Fruit fly (Drosophila melanogaster) whole organism, adult: ENCODE results near the gene CG8560.
A peak's percentile ranks its signal among the peaks of the same experiment; 100 is the strongest.

Experiments used
- CG11617 ChIP-seq: fragments of 200-800 bp; sonication (Bioruptor generic); optimal IDR thresholded peaks from 2 replicates; lab custom pipeline; 2017; ENCODE audit warnings: mild to moderate bottlenecking, missing biosample characterization, missing genetic modification reagents, missing genetic modification characterization
- CG12768 ChIP-seq: fragments of 200-800 bp; sonication (Bioruptor generic); optimal IDR thresholded peaks from 2 replicates; lab custom pipeline; 2017; ENCODE audit warnings: missing biosample characterization, missing genetic modification characterization, mild to moderate bottlenecking, moderate library complexity, missing genetic modification reagents
- CG14711 ChIP-seq: fragments of 200-800 bp; sonication (Bioruptor generic); optimal IDR thresholded peaks from 2 replicates; lab custom pipeline; 2018; ENCODE audit warnings: missing biosample characterization, mild to moderate bottlenecking, missing genetic modification characterization, moderate library complexity
- CG1620 ChIP-seq: fragments of 200-800 bp; sonication (Bioruptor generic); optimal IDR thresholded peaks from 2 replicates; lab custom pipeline; 2016; ENCODE audit warnings: missing biosample characterization, missing genetic modification characterization
- CG33017 ChIP-seq: fragments of 200-800 bp; sonication (Bioruptor generic); optimal IDR thresholded peaks from 2 replicates; lab custom pipeline; 2018; ENCODE audit warnings: missing biosample characterization, mild to moderate bottlenecking, missing genetic modification characterization, moderate library complexity
- CG5204 ChIP-seq: fragments of 200-800 bp; sonication (Bioruptor generic); optimal IDR thresholded peaks from 2 replicates; lab custom pipeline; 2016; ENCODE audit warnings: missing biosample characterization, missing genetic modification characterization
- CG7045 ChIP-seq: fragments of 200-800 bp; sonication (Bioruptor generic); optimal IDR thresholded peaks from 2 replicates; lab custom pipeline; 2017; ENCODE audit warnings: missing biosample characterization, mild to moderate bottlenecking, missing genetic modification characterization
- CG7101 ChIP-seq: fragments of 200-800 bp; sonication (Bioruptor generic); optimal IDR thresholded peaks from 2 replicates; lab custom pipeline; 2018; ENCODE audit warnings: missing biosample characterization, mild to moderate bottlenecking, missing genetic modification characterization, moderate library complexity
- Clk ChIP-seq: fragments of 200-800 bp; sonication (Bioruptor generic); optimal IDR thresholded peaks from 2 replicates; lab custom pipeline; 2017; ENCODE audit warnings: missing biosample characterization, missing genetic modification characterization
- Crg-1 ChIP-seq: fragments of 200-800 bp; sonication (Bioruptor generic); optimal IDR thresholded peaks from 2 replicates; lab custom pipeline; 2016; ENCODE audit warnings: missing biosample characterization, missing genetic modification characterization
- Hr96 ChIP-seq: fragments of 200-800 bp; sonication (Bioruptor generic); optimal IDR thresholded peaks from 2 replicates; lab custom pipeline; 2016; ENCODE audit warnings: missing biosample characterization, missing genetic modification characterization
- Mnt ChIP-seq: fragments of 200-800 bp; sonication (Bioruptor generic); optimal IDR thresholded peaks from 2 replicates; lab custom pipeline; 2016; ENCODE audit warnings: missing biosample characterization, mild to moderate bottlenecking, missing genetic modification characterization
- bab1 ChIP-seq: fragments of 200-800 bp; sonication (Bioruptor generic); optimal IDR thresholded peaks from 3 replicates; lab custom pipeline; 2019; ENCODE audit warnings: missing biosample characterization, mild to moderate bottlenecking, missing genetic modification characterization, moderate library complexity
- cic ChIP-seq: fragments of 200-800 bp; sonication (Bioruptor generic); optimal IDR thresholded peaks from 2 replicates; lab custom pipeline; 2017; ENCODE audit warnings: missing biosample characterization, mild to moderate bottlenecking, missing genetic modification characterization, moderate library complexity
- cnc ChIP-seq, 2 experiments: fragments of >200 bp; optimal IDR thresholded peaks; 2 replicates each; lab custom pipeline; 2017
- kay ChIP-seq: fragments of 200-800 bp; sonication (Bioruptor generic); peaks from one replicate; lab custom pipeline; 2016; ENCODE audit warnings: missing biosample characterization, missing genetic modification characterization, borderline replicate concordance
- ovo ChIP-seq: fragments of 200-800 bp; sonication (Bioruptor generic); optimal IDR thresholded peaks from 2 replicates; lab custom pipeline; 2016; ENCODE audit warnings: missing biosample characterization, missing genetic modification characterization
- pad ChIP-seq: fragments of 200-800 bp; sonication (Bioruptor generic); optimal IDR thresholded peaks from 3 replicates; lab custom pipeline; 2017; ENCODE audit warnings: missing biosample characterization, missing genetic modification characterization, mild to moderate bottlenecking, moderate library complexity, missing genetic modification reagents
- tj ChIP-seq: fragments of 200-800 bp; sonication (Bioruptor generic); optimal IDR thresholded peaks from 3 replicates; lab custom pipeline; 2017; ENCODE audit warnings: missing biosample characterization, mild to moderate bottlenecking, missing genetic modification characterization, moderate library complexity
- toe ChIP-seq: fragments of 200-800 bp; sonication (Bioruptor generic); optimal IDR thresholded peaks from 2 replicates; lab custom pipeline; 2016; ENCODE audit warnings: missing biosample characterization, missing genetic modification characterization

The CG8560 gene

dm6 chr3L:7434715-7435653 is 31.0 kb upstream of the CG8560 start, which contains the start of gene Rac2:
Gene Rac2 (minus strand): TSS chr3L:7435190.
- no peak for TF ChIP-seq cnc (optimal IDR thresholded peaks at IDR 0.05; lab: Kevin White, UChicago)
- peak; percentile 46 for TF ChIP-seq bab1 (GFP tag; lab: Kevin White, UChicago)
- TF ChIP-seq CG7045, result no peak
- peak; percentile 34 for TF ChIP-seq CG11617 (GFP tag; lab: Kevin White, UChicago)
- peak; percentile 75 for TF ChIP-seq tj (GFP tag; lab: Kevin White, UChicago)
- TF ChIP-seq Hr96, result peak; percentile 48
- peak; percentile 17 for TF ChIP-seq toe (GFP tag; lab: Kevin White, UChicago)
- TF ChIP-seq Crg-1, result no peak
- peak; percentile 46 for TF ChIP-seq Mnt (GFP tag; lab: Kevin White, UChicago)
- peak; percentile 65 for TF ChIP-seq cic (GFP tag; lab: Kevin White, UChicago)
- peak; percentile 11 for TF ChIP-seq Clk
- TF ChIP-seq CG7101 (tag; lab: Kevin White, UChicago), result peak; percentile 41
- no peak for TF ChIP-seq CG1620 (GFP tag; lab: Kevin White, UChicago)
- no peak for TF ChIP-seq CG33017 (tag; lab: Kevin White, UChicago)
- TF ChIP-seq pad (GFP tag; lab: Kevin White, UChicago), result peak; percentile 29
- TF ChIP-seq CG14711 (tag; lab: Kevin White, UChicago), result peak; percentile 19
- peak; percentile 100 for TF ChIP-seq kay (GFP tag; lab: Kevin White, UChicago)
- TF ChIP-seq CG5204 (GFP tag; lab: Kevin White, UChicago), result no peak
- peak; percentile 4 for TF ChIP-seq CG12768 (GFP tag; lab: Kevin White, UChicago)

DNA sequence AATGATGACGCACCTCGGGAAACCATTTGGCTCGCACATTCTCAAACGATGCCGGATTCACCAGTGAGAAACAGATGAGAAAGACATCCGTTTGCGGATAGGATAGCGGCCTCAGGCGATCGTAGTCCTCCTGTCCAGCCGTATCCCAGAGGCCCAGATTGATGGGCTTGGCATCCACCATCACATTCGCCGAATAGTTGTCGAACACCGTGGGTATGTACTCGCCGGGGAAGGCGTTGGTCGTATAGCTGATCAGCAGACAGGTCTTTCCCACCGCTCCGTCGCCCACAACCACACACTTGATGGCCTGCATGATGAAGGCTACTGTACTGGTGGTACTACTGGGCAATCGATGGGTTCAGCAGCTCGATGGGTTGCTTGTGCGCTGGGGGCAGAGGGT is 30.2 kb upstream of the CG8560 start:
- no peak for TF ChIP-seq toe (GFP tag; lab: Kevin White, UChicago)
- no peak for TF ChIP-seq Mnt (GFP tag; lab: Kevin White, UChicago)
- no peak for TF ChIP-seq Hr96
- TF ChIP-seq CG5204 (GFP tag; lab: Kevin White, UChicago), result no peak
- TF ChIP-seq pad (GFP tag; lab: Kevin White, UChicago), result no peak
- TF ChIP-seq cic (GFP tag; lab: Kevin White, UChicago), result no peak
- TF ChIP-seq bab1 (GFP tag; lab: Kevin White, UChicago), result no peak
- no peak for TF ChIP-seq CG12768 (GFP tag; lab: Kevin White, UChicago)
- no peak for TF ChIP-seq CG1620 (GFP tag; lab: Kevin White, UChicago)

DNA sequence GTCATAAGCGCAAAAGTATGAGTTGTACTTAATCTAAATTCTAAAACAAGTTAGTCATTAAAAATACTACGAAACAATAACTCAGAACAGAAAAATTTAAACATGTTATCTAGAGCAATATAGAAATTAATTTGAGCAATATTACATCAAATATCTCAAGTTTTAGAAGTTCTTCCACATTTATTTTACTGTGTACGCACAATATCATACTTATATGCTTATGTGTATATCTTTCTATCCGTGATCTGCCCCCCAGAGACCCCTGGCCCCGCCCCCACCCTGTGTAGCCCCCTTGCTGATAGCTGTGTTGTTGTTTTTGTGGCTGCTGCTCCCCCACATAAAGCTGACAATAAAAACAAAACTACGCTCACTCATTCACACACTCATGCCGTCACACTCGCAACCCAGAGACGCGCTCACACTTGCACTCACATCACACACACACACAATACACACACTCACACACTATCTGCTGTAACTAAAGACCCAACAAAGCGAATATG is 29.4 kb upstream of the CG8560 start:
- peak; percentile 71 for TF ChIP-seq cic (GFP tag; lab: Kevin White, UChicago)
- TF ChIP-seq tj (GFP tag; lab: Kevin White, UChicago), result peak; percentile 46
- no peak for TF ChIP-seq Crg-1
- no peak for TF ChIP-seq bab1 (GFP tag; lab: Kevin White, UChicago)
- no peak for TF ChIP-seq ovo (GFP tag; lab: Kevin White, UChicago)
- no peak for TF ChIP-seq CG1620 (GFP tag; lab: Kevin White, UChicago)

DNA sequence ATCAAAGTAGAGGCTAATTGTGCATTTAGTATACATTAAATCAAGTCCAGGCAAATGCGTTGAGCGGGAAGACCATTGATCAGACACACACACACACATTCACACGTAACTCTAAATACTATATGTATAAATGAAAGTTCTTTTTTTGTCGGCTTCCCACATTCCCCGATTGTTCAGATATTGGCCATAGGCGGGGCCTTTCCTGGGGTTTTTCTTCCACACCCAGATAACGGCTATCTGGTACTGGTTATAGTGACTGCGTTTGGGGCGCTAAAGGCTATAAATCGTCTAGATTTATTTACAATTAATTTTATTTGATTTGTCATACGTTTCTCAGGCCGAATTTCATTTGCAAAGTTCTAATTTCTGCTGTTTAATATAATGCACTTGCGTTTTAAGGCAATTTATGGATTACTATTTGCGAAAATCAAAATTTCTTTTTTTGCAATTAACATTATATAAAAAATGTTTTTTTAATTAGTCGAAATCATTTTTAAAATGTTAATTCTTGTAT is 28.9 kb upstream of the CG8560 start:
- TF ChIP-seq Mnt (GFP tag; lab: Kevin White, UChicago), result no peak
- peak; percentile 62 for TF ChIP-seq kay (GFP tag; lab: Kevin White, UChicago)

DNA sequence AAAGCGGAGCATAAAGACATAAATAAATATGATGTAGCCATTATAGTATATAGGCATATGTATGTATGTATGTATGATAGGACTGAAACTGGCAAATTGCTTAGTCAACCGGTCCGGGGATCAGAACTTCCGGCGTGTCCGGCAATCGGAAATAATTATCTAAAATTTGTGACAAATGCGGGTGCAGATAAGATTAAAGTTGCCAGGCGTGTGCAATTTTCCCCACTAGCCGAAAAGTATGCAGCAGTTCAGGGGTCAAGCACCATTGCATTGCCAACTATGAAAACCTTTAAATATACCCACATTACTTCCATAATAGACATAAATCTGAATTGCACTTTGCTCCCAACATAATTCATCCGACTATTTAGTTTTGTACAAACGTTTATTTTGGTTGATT is 28.3 kb upstream of the CG8560 start:
- TF ChIP-seq toe (GFP tag; lab: Kevin White, UChicago) (no peak), cnc (optimal IDR thresholded peaks at IDR 0.05; lab: Kevin White, UChicago) (no peak), CG7101 (tag; lab: Kevin White, UChicago) (no peak)

DNA sequence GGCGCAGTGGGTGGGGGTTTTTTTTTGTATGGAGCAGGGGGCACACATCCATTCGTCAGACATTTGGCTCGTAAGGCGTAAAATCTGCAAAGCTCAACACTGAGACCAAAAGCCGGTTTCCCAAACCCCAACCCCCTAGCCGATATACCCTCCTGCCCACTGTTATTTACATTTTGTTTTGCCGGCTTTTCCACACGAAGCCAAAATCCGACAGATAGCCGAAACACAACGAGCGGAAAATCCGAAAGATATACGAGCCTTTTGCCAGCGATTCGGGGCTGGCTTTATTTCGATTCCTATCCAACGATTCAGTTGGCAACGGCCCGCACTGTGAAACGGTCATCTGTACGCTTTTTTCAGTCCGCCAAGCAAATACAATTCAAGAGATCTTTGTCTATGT is 19.5 kb upstream of the CG8560 start, which contains the start of gene CG42458:
TSS of gene CG42458 (plus strand) at position 311 of the 400 bp plus-strand sequence.
- TF ChIP-seq kay (GFP tag; lab: Kevin White, UChicago) (peak; percentile 68), ovo (GFP tag; lab: Kevin White, UChicago) (no peak)

DNA sequence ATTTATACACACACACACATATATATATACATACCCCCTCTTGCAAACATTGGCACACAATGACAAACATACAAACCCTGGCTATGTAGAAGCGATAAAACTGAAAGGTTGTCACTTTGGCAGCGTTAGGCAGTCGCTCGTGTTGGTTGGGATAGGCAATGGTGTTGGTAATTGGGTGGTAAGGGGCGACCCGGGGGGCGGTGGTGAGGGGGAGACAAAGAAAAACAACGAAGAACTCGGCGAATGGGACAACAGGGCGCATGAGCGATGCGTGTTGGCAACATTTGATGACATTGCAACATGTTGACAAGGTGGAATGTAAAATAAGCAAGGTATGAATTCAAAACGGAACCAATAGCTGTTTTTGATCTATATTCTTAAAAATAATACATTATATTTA is 18.6 kb upstream of the CG8560 start:
- TF ChIP-seq pad (GFP tag; lab: Kevin White, UChicago) (no peak), CG12768 (GFP tag; lab: Kevin White, UChicago) (no peak), CG1620 (GFP tag; lab: Kevin White, UChicago) (no peak), CG5204 (GFP tag; lab: Kevin White, UChicago) (no peak), CG14711 (tag; lab: Kevin White, UChicago) (no peak), Clk (no peak), bab1 (GFP tag; lab: Kevin White, UChicago) (no peak)
